Fruit fly (Drosophila melanogaster) whole organism, adult: ENCODE measurements around the gene scyl.

Experiments used
- bab1 ChIP-seq: fragments of 200-800 bp; sonication (Bioruptor generic); optimal IDR thresholded peaks from 3 replicates; lab custom pipeline; 2019; ENCODE audit warnings: missing biosample characterization, mild to moderate bottlenecking, missing genetic modification characterization, moderate library complexity
- kay ChIP-seq: fragments of 200-800 bp; sonication (Bioruptor generic); peaks from one replicate; lab custom pipeline; 2016; ENCODE audit warnings: missing biosample characterization, missing genetic modification characterization, borderline replicate concordance
- ovo ChIP-seq: fragments of 200-800 bp; sonication (Bioruptor generic); optimal IDR thresholded peaks from 2 replicates; lab custom pipeline; 2016; ENCODE audit warnings: missing biosample characterization, missing genetic modification characterization
- pad ChIP-seq: fragments of 200-800 bp; sonication (Bioruptor generic); optimal IDR thresholded peaks from 3 replicates; lab custom pipeline; 2017; ENCODE audit warnings: missing biosample characterization, missing genetic modification characterization, mild to moderate bottlenecking, moderate library complexity, missing genetic modification reagents

DNA sequence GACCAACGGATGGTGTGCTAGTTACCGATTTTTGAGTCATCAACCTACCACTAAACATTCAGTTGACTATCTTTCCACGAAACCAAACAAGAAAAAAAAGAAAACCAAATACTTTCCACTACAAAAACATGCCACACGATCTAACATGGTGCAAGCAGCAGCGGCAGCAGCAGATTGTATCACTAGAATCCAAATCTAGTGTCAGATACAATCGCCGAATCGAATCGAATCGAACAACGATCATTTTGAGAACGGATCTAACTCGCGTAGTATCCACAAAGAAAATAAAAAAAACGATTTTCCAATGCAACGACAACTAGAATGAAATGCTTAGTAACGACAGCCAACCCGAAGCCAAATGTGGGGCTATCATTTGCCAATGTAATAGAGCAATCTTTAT is 24.4 kb upstream of the scyl start:
- TF ChIP-seq ovo (no peak), kay (no peak), pad (GFP tag; lab: Kevin White, UChicago) (no peak), bab1 (GFP tag; lab: Kevin White, UChicago) (no peak)
